Fruit fly (Drosophila melanogaster) whole organism, embryonic: ENCODE measurements around the gene CG5355.

Source experiments
- Adf1 ChIP-seq: fragments of 200-800 bp; sonication (Bioruptor generic); IDR thresholded peaks from 2 replicates; pipeline ENCODE4 v1.3.6; 2022; ENCODE audit warnings: missing biosample characterization, missing genetic modification characterization
- Atf6 ChIP-seq: fragments of 200-800 bp; sonication (Bioruptor generic); IDR thresholded peaks from 2 replicates; pipeline ENCODE4 v1.3.6; 2022; ENCODE audit warnings: missing biosample characterization, missing genetic modification characterization
- CG10267 ChIP-seq: fragments of 200-800 bp; sonication (Bioruptor generic); optimal IDR thresholded peaks from 2 replicates; lab custom pipeline; 2018; ENCODE audit warnings: missing biosample characterization, mild to moderate bottlenecking, missing genetic modification characterization, moderate library complexity
- CG11398 ChIP-seq: fragments of 200-800 bp; sonication (Bioruptor generic); optimal IDR thresholded peaks from 2 replicates; lab custom pipeline; 2016; ENCODE audit warnings: missing biosample characterization, missing genetic modification characterization
- CG11504 ChIP-seq: fragments of 200-800 bp; sonication (Bioruptor generic); optimal IDR thresholded peaks from 3 replicates; lab custom pipeline; 2019; ENCODE audit warnings: missing biosample characterization, mild to moderate bottlenecking, missing genetic modification characterization, moderate library complexity
- CG12236 ChIP-seq: fragments of 200-800 bp; sonication (Bioruptor generic); optimal IDR thresholded peaks from 2 replicates; lab custom pipeline; 2016; ENCODE audit warnings: missing biosample characterization, missing genetic modification characterization
- CG13296 ChIP-seq: fragments of 200-800 bp; sonication (Bioruptor generic); optimal IDR thresholded peaks from 3 replicates; lab custom pipeline; 2018; ENCODE audit warnings: missing biosample characterization, mild to moderate bottlenecking, missing genetic modification characterization
- CG14710 ChIP-seq: fragments of 200-800 bp; sonication (Bioruptor generic); optimal IDR thresholded peaks from 3 replicates; lab custom pipeline; 2019; ENCODE audit warnings: missing biosample characterization, mild to moderate bottlenecking, missing genetic modification characterization, moderate library complexity
- CG1603 ChIP-seq: fragments of 200-800 bp; sonication (Bioruptor generic); optimal IDR thresholded peaks from 2 replicates; lab custom pipeline; 2019; ENCODE audit warnings: missing biosample characterization, mild to moderate bottlenecking, missing genetic modification characterization, moderate library complexity
- CG17361 ChIP-seq: fragments of 200-800 bp; sonication (Bioruptor generic); IDR thresholded peaks from 3 replicates; pipeline ENCODE4 v1.3.6; 2022; ENCODE audit warnings: missing biosample characterization, missing genetic modification characterization
- CG18764 ChIP-seq: fragments of 200-800 bp; sonication (Bioruptor generic); optimal IDR thresholded peaks from 3 replicates; lab custom pipeline; 2016; ENCODE audit warnings: missing biosample characterization, missing genetic modification characterization
- CG30403 ChIP-seq: fragments of 200-800 bp; sonication (Bioruptor generic); optimal IDR thresholded peaks from 3 replicates; lab custom pipeline; 2016; ENCODE audit warnings: missing biosample characterization, missing genetic modification characterization
- CG31388 ChIP-seq: fragments of 200-800 bp; sonication (Bioruptor generic); optimal IDR thresholded peaks from 2 replicates; lab custom pipeline; 2016; ENCODE audit warnings: missing biosample characterization, missing genetic modification characterization
- CG31441 ChIP-seq: fragments of 200-800 bp; sonication (Bioruptor generic); IDR thresholded peaks from 2 replicates; pipeline ENCODE4 v1.3.6; 2022; ENCODE audit warnings: missing biosample characterization, missing genetic modification characterization
- CG32532 ChIP-seq: fragments of 200-800 bp; sonication (Bioruptor generic); IDR thresholded peaks from 2 replicates; pipeline ENCODE4 v1.3.6; 2022; ENCODE audit warnings: missing biosample characterization, missing genetic modification characterization
- CG5180 ChIP-seq: fragments of 200-800 bp; sonication (Bioruptor generic); optimal IDR thresholded peaks from 3 replicates; lab custom pipeline; 2017; ENCODE audit warnings: missing biosample characterization, missing genetic modification characterization, mild to moderate bottlenecking, moderate library complexity, missing genetic modification reagents
- CG6813 ChIP-seq: fragments of 200-800 bp; sonication (Bioruptor generic); optimal IDR thresholded peaks from 2 replicates; lab custom pipeline; 2017; ENCODE audit warnings: missing biosample characterization, missing genetic modification characterization, mild to moderate bottlenecking, moderate library complexity, missing genetic modification reagents
- CG8388 ChIP-seq: fragments of 200-800 bp; sonication (Bioruptor generic); optimal IDR thresholded peaks from 2 replicates; lab custom pipeline; 2019; ENCODE audit warnings: missing biosample characterization, mild to moderate bottlenecking, missing genetic modification characterization, moderate library complexity
- CG8478 ChIP-seq: fragments of >200 bp; optimal IDR thresholded peaks from 2 replicates; lab custom pipeline; 2018
- CG8924 ChIP-seq: fragments of 200-800 bp; optimal IDR thresholded peaks from 3 replicates; lab custom pipeline; 2019; ENCODE audit warnings: missing biosample characterization, mild to moderate bottlenecking, missing genetic modification characterization, moderate library complexity
- CG9727 ChIP-seq: fragments of 200-800 bp; sonication (Bioruptor generic); optimal IDR thresholded peaks from 3 replicates; lab custom pipeline; 2017; ENCODE audit warnings: missing biosample characterization, mild to moderate bottlenecking, missing genetic modification characterization
- CG9817 ChIP-seq: fragments of 200-800 bp; sonication (Bioruptor generic); optimal IDR thresholded peaks from 2 replicates; lab custom pipeline; 2018; ENCODE audit warnings: missing biosample characterization, mild to moderate bottlenecking, missing genetic modification characterization, moderate library complexity
- Dp ChIP-seq: fragments of 200-800 bp; sonication (Bioruptor generic); optimal IDR thresholded peaks from 2 replicates; lab custom pipeline; 2018; ENCODE audit warnings: missing biosample characterization, mild to moderate bottlenecking, missing genetic modification characterization, moderate library complexity
- Hmr ChIP-seq: fragments of 200-800 bp; sonication (Bioruptor generic); optimal IDR thresholded peaks from 3 replicates; lab custom pipeline; 2017; ENCODE audit warnings: mild to moderate bottlenecking, missing biosample characterization, missing genetic modification reagents, missing genetic modification characterization
- Hr3 ChIP-seq: fragments of 200-800 bp; sonication (Bioruptor generic); optimal IDR thresholded peaks from 3 replicates; lab custom pipeline; 2016; ENCODE audit warnings: missing biosample characterization, missing genetic modification characterization
- Hr78 ChIP-seq, 2 experiments: fragments of 200-800 bp in 1 of 2; fragments of >200 bp in 1 of 2; sonication (Bioruptor generic) in 1 of 2; optimal IDR thresholded peaks; 2 replicates each; lab custom pipeline; 2017 to 2019; ENCODE audit warnings: missing biosample characterization in 2 of 2, missing genetic modification characterization in 2 of 2, mild to moderate bottlenecking in 1 of 2, moderate library complexity in 1 of 2
- NFAT ChIP-seq: fragments of 200-800 bp; sonication (Bioruptor generic); IDR thresholded peaks from 2 replicates; pipeline ENCODE4 v1.3.6; 2022; ENCODE audit warnings: missing biosample characterization, missing genetic modification characterization
- Nf-YA ChIP-seq: fragments of 200-800 bp; sonication (Bioruptor generic); IDR thresholded peaks from 2 replicates; pipeline ENCODE4 v1.3.6; 2022; ENCODE audit warnings: missing biosample characterization, missing genetic modification characterization
- Nf-YB ChIP-seq: fragments of 200-800 bp; sonication (Bioruptor generic); optimal IDR thresholded peaks from 3 replicates; lab custom pipeline; 2019; ENCODE audit warnings: missing biosample characterization, mild to moderate bottlenecking, missing genetic modification characterization, moderate library complexity
- Oaz ChIP-seq: fragments of 200-800 bp; sonication (Bioruptor generic); IDR thresholded peaks from 2 replicates; pipeline ENCODE4 v1.3.6; 2022; ENCODE audit warnings: missing biosample characterization, missing genetic modification characterization
- Pdp1 ChIP-seq, 2 experiments: fragments of 200-800 bp; sonication (Bioruptor generic); optimal IDR thresholded peaks; 3 replicates each; lab custom pipeline; 2016; ENCODE audit warnings: missing biosample characterization in 2 of 2, missing genetic modification characterization in 2 of 2, mild to moderate bottlenecking in 1 of 2, moderate library complexity in 1 of 2
- Six4 ChIP-seq: fragments of 200-800 bp; sonication (Bioruptor generic); optimal IDR thresholded peaks from 2 replicates; lab custom pipeline; 2016; ENCODE audit warnings: missing biosample characterization, missing genetic modification characterization
- Taf1 ChIP-seq: fragments of 200-800 bp; sonication (Bioruptor generic); IDR thresholded peaks from 2 replicates; pipeline ENCODE4 v1.3.6; 2022; ENCODE audit warnings: missing biosample characterization, missing genetic modification characterization
- Xbp1 ChIP-seq: fragments of 200-800 bp; sonication (Bioruptor generic); optimal IDR thresholded peaks from 3 replicates; lab custom pipeline; 2016; ENCODE audit warnings: missing biosample characterization, mild to moderate bottlenecking, missing genetic modification characterization
- chn ChIP-seq: fragments of 200-800 bp; sonication (Bioruptor generic); optimal IDR thresholded peaks from 2 replicates; lab custom pipeline; 2016; ENCODE audit warnings: missing biosample characterization, missing genetic modification characterization
- ci ChIP-seq: fragments of 200-800 bp; sonication (Bioruptor generic); IDR thresholded peaks from 3 replicates; pipeline ENCODE4 v1.3.6; 2022; ENCODE audit warnings: missing biosample characterization, missing genetic modification characterization
- dati ChIP-seq: fragments of 200-800 bp; sonication (Bioruptor generic); IDR thresholded peaks from 2 replicates; pipeline ENCODE4 v1.3.6; 2022; ENCODE audit warnings: missing biosample characterization, missing genetic modification characterization
- dimm ChIP-seq: fragments of 200-800 bp; sonication (Bioruptor generic); IDR thresholded peaks from 2 replicates; pipeline ENCODE4 v1.3.6; 2022; ENCODE audit warnings: missing biosample characterization, missing genetic modification characterization
- dysf ChIP-seq: fragments of 200-800 bp; sonication (Bioruptor generic); IDR thresholded peaks from 3 replicates; pipeline ENCODE4 v1.3.6; 2022; ENCODE audit warnings: missing biosample characterization, missing genetic modification characterization
- grn ChIP-seq: fragments of 200-800 bp; sonication (Bioruptor generic); optimal IDR thresholded peaks from 3 replicates; lab custom pipeline; 2017; ENCODE audit warnings: missing biosample characterization, missing genetic modification characterization
- lola ChIP-seq, 3 experiments: fragments of >200 bp in 2 of 3; fragments of 200-800 bp in 1 of 3; sonication (Bioruptor generic) in 1 of 3; optimal IDR thresholded peaks; 2 replicates each; lab custom pipeline; 2017 to 2019; ENCODE audit warnings: missing biosample characterization in 3 of 3, missing genetic modification characterization in 3 of 3, mild to moderate bottlenecking in 1 of 3, moderate library complexity in 1 of 3
- nerfin-1 ChIP-seq: fragments of 200-800 bp; sonication (Bioruptor generic); optimal IDR thresholded peaks from 3 replicates; lab custom pipeline; 2019; ENCODE audit warnings: missing biosample characterization, mild to moderate bottlenecking, missing genetic modification characterization, moderate library complexity
- org-1 ChIP-seq: fragments of 200-800 bp; sonication (Bioruptor generic); optimal IDR thresholded peaks from 2 replicates; lab custom pipeline; 2017; ENCODE audit warnings: missing biosample characterization, missing genetic modification characterization
- pfk ChIP-seq: fragments of 200-800 bp; sonication (Bioruptor generic); optimal IDR thresholded peaks from 2 replicates; lab custom pipeline; 2018; ENCODE audit warnings: missing biosample characterization, mild to moderate bottlenecking, missing genetic modification characterization, moderate library complexity
- prd ChIP-seq, 3 experiments: fragments of >200 bp in 2 of 3; fragments of 200-800 bp in 1 of 3; sonication (Bioruptor generic) in 1 of 3; optimal IDR thresholded peaks in 2 of 3; IDR thresholded peaks in 1 of 3; 2 replicates in 2 of 3; 3 replicates in 1 of 3; pipeline versions ENCODE4 v1.3.6 to Lab custom; 2017 to 2022; ENCODE audit warnings: missing biosample characterization in 1 of 3, missing genetic modification characterization in 1 of 3
- pros ChIP-seq: fragments of 200-800 bp; sonication (Bioruptor generic); optimal IDR thresholded peaks from 3 replicates; lab custom pipeline; 2019; ENCODE audit warnings: missing biosample characterization, mild to moderate bottlenecking, missing genetic modification characterization, moderate library complexity
- row ChIP-seq: fragments of 200-800 bp; sonication (Bioruptor generic); IDR thresholded peaks from 3 replicates; pipeline ENCODE4 v1.3.6; 2022; ENCODE audit warnings: missing biosample characterization, missing genetic modification characterization
- salm ChIP-seq: fragments of 200-800 bp; sonication (Bioruptor generic); optimal IDR thresholded peaks from 2 replicates; lab custom pipeline; 2018; ENCODE audit warnings: missing biosample characterization, mild to moderate bottlenecking, missing genetic modification characterization
- tx ChIP-seq: fragments of 200-800 bp; sonication (Bioruptor generic); optimal IDR thresholded peaks from 2 replicates; lab custom pipeline; 2016; ENCODE audit warnings: missing biosample characterization, missing genetic modification characterization
- vfl ChIP-seq: fragments of 200-800 bp; sonication (Bioruptor generic); optimal IDR thresholded peaks from 2 replicates; lab custom pipeline; 2016; ENCODE audit warnings: missing biosample characterization, missing genetic modification characterization

The CG5355 gene

dm6 chr2L:10428528-10428927 is 15.3 kb upstream of the CG5355 start, which contains the start of gene CG5188 (continued):
- TF ChIP-seq pros (GFP tag; lab: Kevin White, UChicago), result no peak
- peak; percentile 73; the same call in 2 of the 3 replicates for TF ChIP-seq ci (GFP tag; lab: Robert Waterston, UW)
- no peak for TF ChIP-seq grn (GFP tag; lab: Kevin White, UChicago)
- peak; percentile 64 for TF ChIP-seq CG10267
- peak in 1 of 3 experiments; percentile 37 for TF ChIP-seq lola (GFP tag; optimal IDR thresholded peaks at IDR 0.05; lab: Kevin White, UChicago)
- peak; percentile 42 for TF ChIP-seq CG14710 (tag; lab: Kevin White, UChicago)
- peak; percentile 7 for TF ChIP-seq Nf-YB (GFP tag; lab: Kevin White, UChicago)
- peak in 1 of 2 experiments; percentile 98 for TF ChIP-seq Pdp1 (GFP tag; optimal IDR thresholded peaks at IDR 0.05; lab: Kevin White, UChicago)
- no peak for TF ChIP-seq org-1 (GFP tag; lab: Kevin White, UChicago)
- no peak for TF ChIP-seq tx (GFP tag; lab: Kevin White, UChicago)
- TF ChIP-seq vfl (GFP tag; lab: Kevin White, UChicago), result peak; percentile 28
- TF ChIP-seq dimm, result no peak
- no peak for TF ChIP-seq CG8478
- TF ChIP-seq Adf1 (GFP tag; lab: Robert Waterston, UW), result no peak
- no peak for TF ChIP-seq prd (optimal IDR thresholded peaks at IDR 0.05; lab: Kevin White, UChicago)
- TF ChIP-seq prd (GFP tag; IDR thresholded peaks at IDR 0.05; lab: Robert Waterston, UW), result 0 out of 3 replicates have a peak, but pooled peaks have one; percentile 23
- no peak for TF ChIP-seq Hmr
- TF ChIP-seq CG31441 (GFP tag; lab: Robert Waterston, UW), result peak; percentile 64
- peak; percentile 28 for TF ChIP-seq CG1603 (tag; lab: Kevin White, UChicago)
- peak; percentile 74; the same call in 1 of the 2 replicates for TF ChIP-seq NFAT (GFP tag; lab: Robert Waterston, UW)
- TF ChIP-seq Dp, result peak; percentile 3
- no peak; the same call in 2 of the 3 replicates for TF ChIP-seq dysf
- TF ChIP-seq chn (GFP tag; lab: Kevin White, UChicago), result peak; percentile 17
- TF ChIP-seq CG18764 (GFP tag; lab: Kevin White, UChicago), result peak; percentile 43
- no peak for TF ChIP-seq CG5180 (GFP tag; lab: Kevin White, UChicago)
- peak; percentile 53 for TF ChIP-seq CG8924 (tag; lab: Kevin White, UChicago)
- TF ChIP-seq CG12236 (GFP tag; lab: Kevin White, UChicago), result no peak
- peak; percentile 99 for TF ChIP-seq CG8388
- peak; percentile 69; the same call in 2 of the 3 replicates for TF ChIP-seq CG17361 (GFP tag; lab: Robert Waterston, UW)
- TF ChIP-seq nerfin-1 (tag; lab: Kevin White, UChicago), result peak; percentile 48
- TF ChIP-seq CG30403 (GFP tag; lab: Kevin White, UChicago), result peak; percentile 50
- TF ChIP-seq CG31388 (GFP tag; lab: Kevin White, UChicago), result no peak
- TF ChIP-seq CG9727, result peak; percentile 16
- no peak for TF ChIP-seq dati
- peak; percentile 57 for TF ChIP-seq Xbp1 (GFP tag; lab: Kevin White, UChicago)
- TF ChIP-seq Six4 (GFP tag; lab: Kevin White, UChicago), result peak; percentile 10
- no peak for TF ChIP-seq Oaz (GFP tag; lab: Robert Waterston, UW)
- TF ChIP-seq pfk (GFP tag; lab: Kevin White, UChicago), result no peak
- no peak for TF ChIP-seq CG9817 (tag; lab: Kevin White, UChicago)
- TF ChIP-seq CG11398 (GFP tag; lab: Kevin White, UChicago), result no peak
- peak; percentile 65 for TF ChIP-seq CG11504 (tag; lab: Kevin White, UChicago)
- peak; percentile 41; the same call in 1 of the 2 replicates for TF ChIP-seq Atf6 (GFP tag; lab: Robert Waterston, UW)
- peak; percentile 34 for TF ChIP-seq CG13296 (GFP tag; lab: Kevin White, UChicago)
- TF ChIP-seq row (GFP tag; lab: Robert Waterston, UW), result peak; percentile 82
- no peak for TF ChIP-seq CG6813 (GFP tag; lab: Kevin White, UChicago)
- TF ChIP-seq Taf1 (GFP tag; lab: Robert Waterston, UW), result 0 out of 2 replicates have a peak, but pooled peaks have one; percentile 29
- no peak for TF ChIP-seq Hr78 (GFP tag; optimal IDR thresholded peaks at IDR 0.05; lab: Kevin White, UChicago)
- TF ChIP-seq Nf-YA, result no peak
- peak; percentile 9 for TF ChIP-seq Hr3 (GFP tag; lab: Kevin White, UChicago)
- TF ChIP-seq salm (tag; lab: Kevin White, UChicago), result peak; percentile 7
- peak; percentile 75 for TF ChIP-seq CG32532
